Worm (Caenorhabditis elegans): ENCODE measurements around the gene F38B2.2.

The F38B2.2 gene

ce11 chrX:11257071-11257470 is 22.1 kb downstream of the F38B2.2 start, which contains the start of gene C03A3.1:
Gene C03A3.1, plus strand, starts transcription at chrX:11257361.
- no peak for TF ChIP-seq sea-1 (GFP tag; conservative IDR thresholded peaks at IDR 0.05)
- TF ChIP-seq tra-4 (tag; optimal IDR thresholded peaks at IDR 0.05), result no peak
- TF ChIP-seq hmbx-1 (tag; optimal IDR thresholded peaks at IDR 0.05), result no peak
- TF ChIP-seq F13C5.2 (tag; optimal IDR thresholded peaks at IDR 0.05), result peak; percentile 51
- peak; percentile 62 for TF ChIP-seq hmg-4 (GFP tag; optimal IDR thresholded peaks at IDR 0.05)
- TF ChIP-seq scrt-1 (GFP tag; IDR thresholded peaks at IDR 0.05), result peak; percentile 43; the same call in 1 of the 2 replicates
- no peak for TF ChIP-seq ets-7 (tag; optimal IDR thresholded peaks at IDR 0.05)
- TF ChIP-seq ama-1 (optimal IDR thresholded peaks at IDR 0.05), result no peak
- TF ChIP-seq pes-1 (GFP tag; IDR thresholded peaks at IDR 0.05), result no peak
- peak; percentile 41 for TF ChIP-seq ceh-36 (tag; optimal IDR thresholded peaks at IDR 0.05)
- TF ChIP-seq ceh-13 (GFP tag; optimal IDR thresholded peaks at IDR 0.05), result no peak

- TF ChIP-seq ceh-13 (GFP tag; optimal IDR thresholded peaks at IDR 0.05) (peak; percentile 66), hmbx-1 (tag; optimal IDR thresholded peaks at IDR 0.05) (peak; percentile 35), ama-1 (optimal IDR thresholded peaks at IDR 0.05) (no peak), ceh-36 (tag; optimal IDR thresholded peaks at IDR 0.05) (peak; percentile 78), flt-1 (GFP tag; IDR thresholded peaks at IDR 0.05) (peak; percentile 78), F13C5.2 (tag; optimal IDR thresholded peaks at IDR 0.05) (peak; percentile 73), hmg-4 (GFP tag; optimal IDR thresholded peaks at IDR 0.05) (peak; percentile 88), scrt-1 (GFP tag; IDR thresholded peaks at IDR 0.05) (peak; percentile 81), hnd-1 (tag; optimal IDR thresholded peaks at IDR 0.05) (peak; percentile 63), tbx-11 (GFP tag; IDR thresholded peaks at IDR 0.05) (peak; percentile 86), ets-7 (tag; optimal IDR thresholded peaks at IDR 0.05) (peak; percentile 36), tbx-37 (GFP tag; conservative IDR thresholded peaks at IDR 0.05) (peak; percentile 68; the same call in 1 of the 2 replicates), B0310.2 (tag; optimal IDR thresholded peaks at IDR 0.05) (no peak), pes-1 (GFP tag; IDR thresholded peaks at IDR 0.05) (peak; percentile 85; the same call in 1 of the 2 replicates), tra-4 (tag; optimal IDR thresholded peaks at IDR 0.05) (peak; percentile 38), aly-1 (tag; optimal IDR thresholded peaks at IDR 0.05) (no peak), sea-1 (GFP tag; conservative IDR thresholded peaks at IDR 0.05) (peak; percentile 68; the same call in 1 of the 2 replicates)
Measured at ce11 chrX:11252429-11252828, 26.7 kb downstream of the F38B2.2 start.

ce11 chrX:11251928-11252327 is 27.2 kb downstream of the F38B2.2 start:
- TF ChIP-seq ama-1 (optimal IDR thresholded peaks at IDR 0.05) (no peak), ceh-13 (GFP tag; optimal IDR thresholded peaks at IDR 0.05) (no peak), flt-1 (GFP tag; IDR thresholded peaks at IDR 0.05) (no peak), F13C5.2 (tag; optimal IDR thresholded peaks at IDR 0.05) (no peak), scrt-1 (GFP tag; IDR thresholded peaks at IDR 0.05) (no peak), B0310.2 (tag; optimal IDR thresholded peaks at IDR 0.05) (no peak), hnd-1 (tag; optimal IDR thresholded peaks at IDR 0.05) (no peak), ets-7 (tag; optimal IDR thresholded peaks at IDR 0.05) (no peak), hmbx-1 (tag; optimal IDR thresholded peaks at IDR 0.05) (no peak), sea-1 (GFP tag; conservative IDR thresholded peaks at IDR 0.05) (no peak), tra-4 (tag; optimal IDR thresholded peaks at IDR 0.05) (no peak), aly-1 (tag; optimal IDR thresholded peaks at IDR 0.05) (no peak), hmg-4 (GFP tag; optimal IDR thresholded peaks at IDR 0.05) (no peak), pes-1 (GFP tag; IDR thresholded peaks at IDR 0.05) (no peak), ceh-36 (tag; optimal IDR thresholded peaks at IDR 0.05) (no peak), tbx-37 (GFP tag; conservative IDR thresholded peaks at IDR 0.05) (no peak), tbx-11 (GFP tag; IDR thresholded peaks at IDR 0.05) (no peak)

ce11 chrX:11250983-11251382 is 28.2 kb downstream of the F38B2.2 start:
- TF ChIP-seq F13C5.2 (tag; optimal IDR thresholded peaks at IDR 0.05), result no peak
- TF ChIP-seq ama-1 (optimal IDR thresholded peaks at IDR 0.05), result no peak
- no peak for TF ChIP-seq pes-1 (GFP tag; IDR thresholded peaks at IDR 0.05)
- TF ChIP-seq sea-1 (GFP tag; conservative IDR thresholded peaks at IDR 0.05), result no peak
- no peak for TF ChIP-seq hmbx-1 (tag; optimal IDR thresholded peaks at IDR 0.05)
- TF ChIP-seq hnd-1 (tag; optimal IDR thresholded peaks at IDR 0.05), result no peak
- no peak for TF ChIP-seq tbx-37 (GFP tag; conservative IDR thresholded peaks at IDR 0.05)

ce11 chrX:11249392-11249791 is 29.8 kb downstream of the F38B2.2 start:
- TF ChIP-seq tbx-11 (GFP tag; IDR thresholded peaks at IDR 0.05), result no peak
- no peak for TF ChIP-seq aly-1 (tag; optimal IDR thresholded peaks at IDR 0.05)
- TF ChIP-seq tbx-37 (GFP tag; conservative IDR thresholded peaks at IDR 0.05), result no peak
- no peak for TF ChIP-seq hnd-1 (tag; optimal IDR thresholded peaks at IDR 0.05)

ce11 chrX:11248083-11248482 is 31.1 kb downstream of the F38B2.2 start:
- TF ChIP-seq hmg-4 (GFP tag; optimal IDR thresholded peaks at IDR 0.05) (peak; percentile 46), tbx-11 (GFP tag; IDR thresholded peaks at IDR 0.05) (no peak), pes-1 (GFP tag; IDR thresholded peaks at IDR 0.05) (no peak), flt-1 (GFP tag; IDR thresholded peaks at IDR 0.05) (no peak)

- TF ChIP-seq F13C5.2 (tag; optimal IDR thresholded peaks at IDR 0.05) (no peak), flt-1 (GFP tag; IDR thresholded peaks at IDR 0.05) (no peak), pes-1 (GFP tag; IDR thresholded peaks at IDR 0.05) (no peak), ceh-13 (GFP tag; optimal IDR thresholded peaks at IDR 0.05) (no peak), ceh-36 (tag; optimal IDR thresholded peaks at IDR 0.05) (no peak), B0310.2 (tag; optimal IDR thresholded peaks at IDR 0.05) (no peak), tra-4 (tag; optimal IDR thresholded peaks at IDR 0.05) (no peak), ama-1 (optimal IDR thresholded peaks at IDR 0.05) (no peak), ets-7 (tag; optimal IDR thresholded peaks at IDR 0.05) (no peak), hmbx-1 (tag; optimal IDR thresholded peaks at IDR 0.05) (no peak), scrt-1 (GFP tag; IDR thresholded peaks at IDR 0.05) (no peak), aly-1 (tag; optimal IDR thresholded peaks at IDR 0.05) (no peak), hmg-4 (GFP tag; optimal IDR thresholded peaks at IDR 0.05) (no peak), tbx-11 (GFP tag; IDR thresholded peaks at IDR 0.05) (no peak), hnd-1 (tag; optimal IDR thresholded peaks at IDR 0.05) (no peak), tbx-37 (GFP tag; conservative IDR thresholded peaks at IDR 0.05) (no peak), sea-1 (GFP tag; conservative IDR thresholded peaks at IDR 0.05) (no peak)
Measured at ce11 chrX:11245056-11245455, 34.1 kb downstream of the F38B2.2 start.

- TF ChIP-seq scrt-1 (GFP tag; IDR thresholded peaks at IDR 0.05) (no peak), F13C5.2 (tag; optimal IDR thresholded peaks at IDR 0.05) (no peak), B0310.2 (tag; optimal IDR thresholded peaks at IDR 0.05) (no peak), ceh-13 (GFP tag; optimal IDR thresholded peaks at IDR 0.05) (no peak)
Measured at ce11 chrX:11243604-11244003, 35.6 kb downstream of the F38B2.2 start.

Data from whole organism, early embryonic.